Fruit fly (Drosophila melanogaster) whole organism, prepupa: ENCODE measurements around the gene Sk1.

Source experiments
- Blimp-1 ChIP-seq: fragments of 200-800 bp; sonication (Bioruptor generic); optimal IDR thresholded peaks from 3 replicates; lab custom pipeline; 2017; ENCODE audit warnings: missing biosample characterization, missing genetic modification characterization, mild to moderate bottlenecking, moderate library complexity, missing genetic modification reagents
- CG10631 ChIP-seq: fragments of 200-800 bp; sonication (Bioruptor generic); optimal IDR thresholded peaks from 2 replicates; lab custom pipeline; 2016; ENCODE audit warnings: missing biosample characterization, missing genetic modification characterization
- CG10669 ChIP-seq: fragments of 200-800 bp; sonication (Bioruptor generic); optimal IDR thresholded peaks from 3 replicates; lab custom pipeline; 2018; ENCODE audit warnings: missing biosample characterization, mild to moderate bottlenecking, missing genetic modification characterization, moderate library complexity
- CG11294 ChIP-seq: fragments of 200-800 bp; sonication (Bioruptor generic); IDR thresholded peaks from 2 replicates; pipeline ENCODE4 v1.3.6; 2022; ENCODE audit warnings: missing biosample characterization, missing genetic modification characterization
- CG11762 ChIP-seq: fragments of 200-800 bp; sonication (Bioruptor generic); optimal IDR thresholded peaks from 3 replicates; lab custom pipeline; 2016; ENCODE audit warnings: missing biosample characterization, missing genetic modification characterization; ENCODE audit not compliant: insufficient read depth
- CG11902 ChIP-seq: fragments of 200-800 bp; sonication (Bioruptor generic); optimal IDR thresholded peaks from 3 replicates; lab custom pipeline; 2016; ENCODE audit warnings: missing biosample characterization, missing genetic modification characterization
- CG15336 ChIP-seq: fragments of 200-800 bp; sonication (Bioruptor generic); IDR thresholded peaks from 2 replicates; pipeline ENCODE4 v1.3.6; 2022; ENCODE audit warnings: missing biosample characterization, missing genetic modification characterization
- CG1621 ChIP-seq: fragments of 200-800 bp; sonication (Bioruptor generic); optimal IDR thresholded peaks from 3 replicates; lab custom pipeline; 2018; ENCODE audit warnings: missing biosample characterization, mild to moderate bottlenecking, missing genetic modification characterization
- CG16779 ChIP-seq: fragments of 200-800 bp; sonication (Bioruptor generic); optimal IDR thresholded peaks from 3 replicates; lab custom pipeline; 2017; ENCODE audit warnings: missing biosample characterization, mild to moderate bottlenecking, missing genetic modification characterization
- CG3032 ChIP-seq: fragments of 200-800 bp; optimal IDR thresholded peaks from 2 replicates; lab custom pipeline; 2019; ENCODE audit warnings: missing biosample characterization, mild to moderate bottlenecking, missing genetic modification characterization, moderate library complexity
- CG31627 ChIP-seq: fragments of 200-800 bp; sonication (Bioruptor generic); optimal IDR thresholded peaks from 3 replicates; lab custom pipeline; 2016; ENCODE audit warnings: missing biosample characterization, missing genetic modification characterization
- CG32006 ChIP-seq: fragments of 200-800 bp; sonication (Bioruptor generic); optimal IDR thresholded peaks from 3 replicates; lab custom pipeline; 2017; ENCODE audit warnings: missing biosample characterization, mild to moderate bottlenecking, missing genetic modification characterization
- CG34406 ChIP-seq: fragments of 200-800 bp; sonication (Bioruptor generic); optimal IDR thresholded peaks from 3 replicates; lab custom pipeline; 2016; ENCODE audit warnings: missing biosample characterization, missing genetic modification characterization
- CG3919 ChIP-seq: fragments of 200-800 bp; sonication (Bioruptor generic); optimal IDR thresholded peaks from 3 replicates; lab custom pipeline; 2016; ENCODE audit warnings: missing biosample characterization, missing genetic modification characterization
- CG4318 ChIP-seq: fragments of 200-800 bp; sonication (Bioruptor generic); optimal IDR thresholded peaks from 3 replicates; lab custom pipeline; 2017; ENCODE audit warnings: missing biosample characterization, mild to moderate bottlenecking, missing genetic modification characterization
- CG6163 ChIP-seq: fragments of 200-800 bp; sonication (Bioruptor generic); IDR thresholded peaks from 3 replicates; pipeline ENCODE4 v1.3.6; 2022; ENCODE audit warnings: missing biosample characterization, missing genetic modification characterization
- CG6276 ChIP-seq: fragments of 200-800 bp; sonication (Bioruptor generic); optimal IDR thresholded peaks from 2 replicates; lab custom pipeline; 2017; ENCODE audit warnings: missing biosample characterization, mild to moderate bottlenecking, missing genetic modification characterization
- CG6808 ChIP-seq: fragments of 200-800 bp; sonication (Bioruptor generic); optimal IDR thresholded peaks from 3 replicates; lab custom pipeline; 2017; ENCODE audit warnings: missing biosample characterization, missing genetic modification characterization, mild to moderate bottlenecking, moderate library complexity, missing genetic modification reagents
- CG6854 ChIP-seq: fragments of 200-800 bp; sonication (Bioruptor generic); optimal IDR thresholded peaks from 2 replicates; lab custom pipeline; 2017; ENCODE audit warnings: missing biosample characterization, mild to moderate bottlenecking, missing genetic modification characterization
- CG7368 ChIP-seq: fragments of 200-800 bp; sonication (Bioruptor generic); optimal IDR thresholded peaks from 3 replicates; lab custom pipeline; 2016; ENCODE audit warnings: missing biosample characterization, missing genetic modification characterization
- CG8119 ChIP-seq: fragments of 200-800 bp; sonication (Bioruptor generic); IDR thresholded peaks from 3 replicates; pipeline ENCODE4 v1.3.6; 2022; ENCODE audit warnings: missing biosample characterization, missing genetic modification characterization
- CG8319 ChIP-seq: fragments of 200-800 bp; sonication (Bioruptor generic); optimal IDR thresholded peaks from 3 replicates; lab custom pipeline; 2016; ENCODE audit warnings: missing biosample characterization, missing genetic modification characterization
- CG8632 ChIP-seq: fragments of 200-800 bp; sonication (Bioruptor generic); optimal IDR thresholded peaks from 3 replicates; lab custom pipeline; 2016; ENCODE audit warnings: missing biosample characterization, missing genetic modification characterization
- Eip78C ChIP-seq: fragments of 200-800 bp; sonication (Bioruptor generic); peaks from one replicate; lab custom pipeline; 2016; ENCODE audit warnings: missing biosample characterization, missing genetic modification characterization
- Eip93F ChIP-seq: fragments of 200-800 bp; sonication (Bioruptor generic); optimal IDR thresholded peaks from 2 replicates; lab custom pipeline; 2016; ENCODE audit warnings: missing biosample characterization, mild to moderate bottlenecking, missing genetic modification characterization
- Ets21C ChIP-seq: fragments of 200-800 bp; sonication (Bioruptor generic); optimal IDR thresholded peaks from 3 replicates; lab custom pipeline; 2016; ENCODE audit warnings: missing biosample characterization, missing genetic modification characterization
- Gug ChIP-seq: fragments of 200-800 bp; sonication (Bioruptor generic); IDR thresholded peaks from 2 replicates; pipeline ENCODE4 v1.3.6; 2022; ENCODE audit warnings: missing biosample characterization, missing genetic modification characterization
- Hr38 ChIP-seq: sonication (Bioruptor generic); optimal IDR thresholded peaks from 2 replicates; lab custom pipeline; 2016; ENCODE audit warnings: missing biosample characterization, missing genetic modification characterization
- Hr39 ChIP-seq: fragments of 200-800 bp; sonication (Bioruptor generic); optimal IDR thresholded peaks from 2 replicates; lab custom pipeline; 2016; ENCODE audit warnings: missing biosample characterization, missing genetic modification characterization
- Hr4 ChIP-seq: fragments of 200-800 bp; sonication (Bioruptor generic); optimal IDR thresholded peaks from 3 replicates; lab custom pipeline; 2016; ENCODE audit warnings: missing biosample characterization, missing genetic modification characterization
- Lpt ChIP-seq: fragments of 200-800 bp; sonication (Bioruptor generic); optimal IDR thresholded peaks from 3 replicates; lab custom pipeline; 2016; ENCODE audit warnings: missing biosample characterization, missing genetic modification characterization
- Met ChIP-seq: fragments of 200-800 bp; sonication (Bioruptor generic); optimal IDR thresholded peaks from 3 replicates; lab custom pipeline; 2016; ENCODE audit warnings: missing biosample characterization, missing genetic modification characterization
- OdsH ChIP-seq: fragments of 200-800 bp; sonication (Bioruptor generic); optimal IDR thresholded peaks from 3 replicates; lab custom pipeline; 2016; ENCODE audit warnings: missing biosample characterization, missing genetic modification characterization
- Smox ChIP-seq: fragments of 200-800 bp; sonication (Bioruptor generic); optimal IDR thresholded peaks from 3 replicates; lab custom pipeline; 2016; ENCODE audit warnings: missing biosample characterization, missing genetic modification characterization
- Sox102F ChIP-seq: fragments of 200-800 bp; sonication (Bioruptor generic); optimal IDR thresholded peaks from 2 replicates; lab custom pipeline; 2016; ENCODE audit warnings: missing biosample characterization, mild to moderate bottlenecking, missing genetic modification characterization
- Sox14 ChIP-seq: fragments of 200-800 bp; sonication (Bioruptor generic); optimal IDR thresholded peaks from 3 replicates; lab custom pipeline; 2016; ENCODE audit warnings: missing biosample characterization, missing genetic modification characterization
- Sox15 ChIP-seq: fragments of 200-800 bp; sonication (Bioruptor generic); optimal IDR thresholded peaks from 3 replicates; lab custom pipeline; 2016; ENCODE audit warnings: missing biosample characterization, missing genetic modification characterization
- achi ChIP-seq: fragments of 200-800 bp; sonication (Bioruptor generic); optimal IDR thresholded peaks from 3 replicates; lab custom pipeline; 2016; ENCODE audit warnings: missing biosample characterization, missing genetic modification characterization
- acj6 ChIP-seq: fragments of 200-800 bp; sonication (Bioruptor generic); optimal IDR thresholded peaks from 3 replicates; lab custom pipeline; 2016; ENCODE audit warnings: missing biosample characterization, missing genetic modification characterization
- cyc ChIP-seq: fragments of 200-800 bp; sonication (Bioruptor generic); optimal IDR thresholded peaks from 3 replicates; lab custom pipeline; 2016; ENCODE audit warnings: missing biosample characterization, missing genetic modification characterization
- dac ChIP-seq: fragments of 200-800 bp; sonication (Bioruptor generic); optimal IDR thresholded peaks from 2 replicates; lab custom pipeline; 2017; ENCODE audit warnings: missing biosample characterization, mild to moderate bottlenecking, missing genetic modification characterization
- eg ChIP-seq: fragments of 200-800 bp; sonication (Bioruptor generic); IDR thresholded peaks from 3 replicates; pipeline ENCODE4 v1.3.6; 2022; ENCODE audit warnings: missing biosample characterization, missing genetic modification characterization
- fd59A ChIP-seq: fragments of 200-800 bp; sonication (Bioruptor generic); optimal IDR thresholded peaks from 2 replicates; lab custom pipeline; 2017; ENCODE audit warnings: missing biosample characterization, mild to moderate bottlenecking, missing genetic modification characterization, missing genetic modification reagents
- fd85E ChIP-seq: fragments of 200-800 bp; sonication (Bioruptor generic); optimal IDR thresholded peaks from 3 replicates; lab custom pipeline; 2016; ENCODE audit warnings: missing biosample characterization, missing genetic modification characterization
- fkh ChIP-seq: fragments of 200-800 bp; sonication (Bioruptor generic); optimal IDR thresholded peaks from 3 replicates; lab custom pipeline; 2017; ENCODE audit warnings: missing biosample characterization, mild to moderate bottlenecking, missing genetic modification characterization, moderate library complexity
- lz ChIP-seq: fragments of 200-800 bp; sonication (Bioruptor generic); optimal IDR thresholded peaks from 3 replicates; lab custom pipeline; 2016; ENCODE audit warnings: missing biosample characterization, missing genetic modification characterization
- salr ChIP-seq, 2 experiments: fragments of 200-800 bp; sonication (Bioruptor generic); optimal IDR thresholded peaks; 3 replicates each; lab custom pipeline; 2016 to 2018; ENCODE audit warnings: missing biosample characterization in 2 of 2, missing genetic modification characterization in 2 of 2, mild to moderate bottlenecking in 1 of 2
- spab ChIP-seq: fragments of 200-800 bp; sonication (Bioruptor generic); optimal IDR thresholded peaks from 2 replicates; lab custom pipeline; 2017; ENCODE audit warnings: missing biosample characterization, mild to moderate bottlenecking, missing genetic modification characterization, missing genetic modification reagents
- ss ChIP-seq, 2 experiments: fragments of 200-800 bp; sonication (Bioruptor generic); optimal IDR thresholded peaks; 2 replicates in 1 of 2; 3 replicates in 1 of 2; lab custom pipeline; 2017 to 2018; ENCODE audit warnings: mild to moderate bottlenecking in 2 of 2, missing biosample characterization in 2 of 2, missing genetic modification characterization in 2 of 2, moderate library complexity in 1 of 2
- topi ChIP-seq: fragments of 200-800 bp; sonication (Bioruptor generic); optimal IDR thresholded peaks from 3 replicates; lab custom pipeline; 2016; ENCODE audit warnings: missing biosample characterization, missing genetic modification characterization
- vri ChIP-seq: fragments of 200-800 bp; sonication (Bioruptor generic); optimal IDR thresholded peaks from 3 replicates; lab custom pipeline; 2016; ENCODE audit warnings: missing biosample characterization, mild to moderate bottlenecking, missing genetic modification characterization

Sk1 gene

DNA sequence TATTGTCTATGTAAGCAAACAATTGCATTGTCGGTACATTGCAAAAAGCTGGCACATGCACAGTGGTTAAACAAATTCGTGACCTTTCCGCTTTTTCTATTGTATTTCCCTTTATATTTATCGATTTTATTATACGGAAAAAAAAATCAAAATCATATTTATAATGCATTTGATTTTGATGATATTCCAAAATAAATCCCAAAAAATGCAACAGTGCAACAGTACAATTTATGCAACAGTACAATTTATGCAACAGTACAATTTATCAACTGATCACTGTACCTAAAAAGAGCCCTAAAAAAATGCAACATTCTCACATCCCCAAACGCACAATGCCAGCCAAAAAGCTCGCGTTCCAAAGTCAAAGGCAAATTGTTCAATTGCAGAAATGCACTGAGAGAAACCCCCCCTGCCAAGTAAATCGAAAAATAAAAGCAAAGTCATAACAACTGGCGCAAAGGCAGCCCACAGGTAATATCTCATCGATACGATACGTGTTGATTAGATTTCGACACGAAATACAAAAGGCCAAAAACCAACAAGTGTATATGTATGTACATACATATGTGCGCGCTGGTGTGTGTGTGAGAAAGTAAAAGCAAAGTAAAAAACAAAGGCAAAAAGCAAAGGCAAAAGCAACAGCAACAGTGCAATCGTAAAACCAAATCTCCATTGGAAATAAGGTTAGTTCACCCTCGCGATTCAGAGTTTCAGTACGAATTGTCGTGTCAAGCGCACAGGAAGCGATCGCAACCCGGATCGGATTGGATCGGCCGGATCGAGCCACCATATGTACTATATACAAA lies at the start of gene Sk1:
Sk1 (plus strand) TSS at position 711 of the 806 bp plus-strand sequence.
- TF ChIP-seq CG6163 (GFP tag; lab: Robert Waterston, UW) (peak; percentile 55; the same call in 1 of the 3 replicates), eg (no peak), ss (GFP tag; optimal IDR thresholded peaks at IDR 0.05; lab: Kevin White, UChicago) (no peak), spab (GFP tag; lab: Kevin White, UChicago) (no peak), Hr39 (GFP tag; lab: Kevin White, UChicago) (peak; percentile 28), dac (GFP tag; lab: Kevin White, UChicago) (no peak), CG8632 (GFP tag; lab: Kevin White, UChicago) (peak; percentile 9), CG31627 (GFP tag; lab: Kevin White, UChicago) (peak; percentile 19), Gug (GFP tag; lab: Robert Waterston, UW) (no peak), CG11294 (GFP tag; lab: Robert Waterston, UW) (0 out of 2 replicates have a peak, but pooled peaks have one; percentile 21), Ets21C (GFP tag; lab: Kevin White, UChicago) (no peak), Lpt (GFP tag; lab: Kevin White, UChicago) (peak; percentile 16), CG10631 (no peak), CG11902 (no peak), CG1621 (tag; lab: Kevin White, UChicago) (no peak), Eip78C (peak; percentile 46), CG11762 (GFP tag; lab: Kevin White, UChicago) (no peak), CG34406 (peak; percentile 37), fd85E (no peak), CG15336 (GFP tag; lab: Robert Waterston, UW) (peak; percentile 35; the same call in 1 of the 2 replicates), topi (GFP tag; lab: Kevin White, UChicago) (peak; percentile 33), Hr38 (no peak), acj6 (peak; percentile 7), cyc (GFP tag; lab: Kevin White, UChicago) (peak; percentile 44), CG6276 (GFP tag; lab: Kevin White, UChicago) (no peak), Smox (peak; percentile 26), lz (GFP tag; lab: Kevin White, UChicago) (peak; percentile 40), CG4318 (no peak), CG6808 (no peak), vri (GFP tag; lab: Kevin White, UChicago) (peak; percentile 74), salr (GFP tag; optimal IDR thresholded peaks at IDR 0.05; lab: Kevin White, UChicago) (no peak), achi (GFP tag; lab: Kevin White, UChicago) (no peak), Sox15 (no peak), CG8119 (GFP tag; lab: Robert Waterston, UW) (0 out of 3 replicates have a peak, but pooled peaks have one; percentile 27), Sox14 (no peak), CG7368 (GFP tag; lab: Kevin White, UChicago) (no peak), fkh (GFP tag; lab: Kevin White, UChicago) (no peak), CG3032 (tag; lab: Kevin White, UChicago) (no peak), CG16779 (tag; lab: Kevin White, UChicago) (no peak), CG8319 (GFP tag; lab: Kevin White, UChicago) (no peak), Sox102F (GFP tag; lab: Kevin White, UChicago) (no peak), Met (GFP tag; lab: Kevin White, UChicago) (peak; percentile 45), Hr4 (GFP tag; lab: Kevin White, UChicago) (peak; percentile 27), Blimp-1 (GFP tag; lab: Kevin White, UChicago) (peak; percentile 5), Eip93F (GFP tag; lab: Kevin White, UChicago) (no peak), CG3919 (peak; percentile 19), CG10669 (GFP tag; lab: Kevin White, UChicago) (no peak), CG6854 (GFP tag; lab: Kevin White, UChicago) (no peak), fd59A (GFP tag; lab: Kevin White, UChicago) (no peak), CG32006 (GFP tag; lab: Kevin White, UChicago) (peak; percentile 27), OdsH (peak; percentile 14)
